Worm (Caenorhabditis elegans) whole organism, L1 larva: ENCODE results near the gene C25F9.6.

Experiments
- ama-1 ChIP-seq: fragments of 150-350 bp; optimal IDR thresholded peaks from 2 replicates; lab custom pipeline; 2014
- efl-1 ChIP-seq, 4 experiments: fragments of 150-350 bp; optimal IDR thresholded peaks in 3 of 4; peaks in 1 of 4; 1 replicate in 1 of 4; 2 replicates in 3 of 4; lab custom pipeline; 2014; ENCODE audit warnings: missing biosample characterization in 2 of 4, missing genetic modification characterization in 2 of 4, missing genetic modification reagents in 2 of 4
- lin-39 ChIP-seq: fragments of 150-350 bp; optimal IDR thresholded peaks from 2 replicates; lab custom pipeline; 2014; ENCODE audit warnings: missing biosample characterization, missing genetic modification reagents, missing genetic modification characterization
- lsy-2 ChIP-seq, 2 experiments: fragments of 150-350 bp; optimal IDR thresholded peaks; 2 replicates each; lab custom pipeline; 2014; ENCODE audit warnings: missing biosample characterization in 2 of 2, missing genetic modification characterization in 2 of 2
- unc-62 ChIP-seq: fragments of 150-350 bp; optimal IDR thresholded peaks from 2 replicates; lab custom pipeline; 2014; ENCODE audit warnings: missing biosample characterization, missing genetic modification reagents, missing genetic modification characterization

ce11 chrV:19449544-19449943, 44.4 kb upstream of the C25F9.6 start, which contains the start of gene M04C3.5:
- no peak for TF ChIP-seq lin-39 (tag; lab: Kevin White, UChicago)
- no peak for TF ChIP-seq unc-62
- no peak for TF ChIP-seq lsy-2 (tag; optimal IDR thresholded peaks at IDR 0.05; lab: Kevin White, UChicago)
- TF ChIP-seq efl-1 (optimal IDR thresholded peaks at IDR 0.05; lab: Kevin White, UChicago): no peak
- TF ChIP-seq efl-1 (GFP tag; optimal IDR thresholded peaks at IDR 0.05 in 1 of 2; lab: Kevin White, UChicago): no peak
- TF ChIP-seq ama-1: no peak
